Fruit fly (Drosophila melanogaster) whole organism, embryonic: Measurements from ENCODE around the gene caps.

ENCODE experiments used
- Abd-B ChIP-seq: fragments of 200-800 bp; sonication (Bioruptor generic); optimal IDR thresholded peaks from 2 replicates; lab custom pipeline; 2018; ENCODE audit warnings: missing biosample characterization, mild to moderate bottlenecking, missing genetic modification characterization, moderate library complexity
- Asciz ChIP-seq: fragments of 200-800 bp; sonication (Bioruptor generic); optimal IDR thresholded peaks from 2 replicates; lab custom pipeline; 2017; ENCODE audit warnings: missing biosample characterization, mild to moderate bottlenecking, missing genetic modification characterization, missing genetic modification reagents
- B-H1 ChIP-seq: fragments of 200-800 bp; sonication (Bioruptor generic); IDR thresholded peaks from 3 replicates; pipeline ENCODE4 v1.3.6; 2022; ENCODE audit warnings: missing biosample characterization, missing genetic modification characterization
- CG11723 ChIP-seq: fragments of 200-800 bp; sonication (Bioruptor generic); optimal IDR thresholded peaks from 2 replicates; lab custom pipeline; 2017; ENCODE audit warnings: missing biosample characterization, mild to moderate bottlenecking, missing genetic modification characterization
- CG12071 ChIP-seq: fragments of 200-800 bp; sonication (Bioruptor generic); optimal IDR thresholded peaks from 3 replicates; lab custom pipeline; 2018; ENCODE audit warnings: missing biosample characterization, mild to moderate bottlenecking, missing genetic modification characterization
- CG12744 ChIP-seq: fragments of 200-800 bp; sonication (Bioruptor generic); optimal IDR thresholded peaks from 2 replicates; lab custom pipeline; 2016; ENCODE audit warnings: missing biosample characterization, missing genetic modification characterization
- CG14710 ChIP-seq: fragments of 200-800 bp; sonication (Bioruptor generic); optimal IDR thresholded peaks from 3 replicates; lab custom pipeline; 2019; ENCODE audit warnings: missing biosample characterization, mild to moderate bottlenecking, missing genetic modification characterization, moderate library complexity
- CG14860 ChIP-seq: fragments of 200-800 bp; sonication (Bioruptor generic); IDR thresholded peaks from 3 replicates; pipeline ENCODE4 v1.3.6; 2022; ENCODE audit warnings: missing biosample characterization, missing genetic modification characterization; ENCODE audit not compliant: partially characterized antibody
- CG15601 ChIP-seq: fragments of 200-800 bp; sonication (Bioruptor generic); optimal IDR thresholded peaks from 3 replicates; lab custom pipeline; 2019; ENCODE audit warnings: missing biosample characterization, mild to moderate bottlenecking, missing genetic modification characterization, moderate library complexity
- CG1603 ChIP-seq: fragments of 200-800 bp; sonication (Bioruptor generic); optimal IDR thresholded peaks from 2 replicates; lab custom pipeline; 2019; ENCODE audit warnings: missing biosample characterization, mild to moderate bottlenecking, missing genetic modification characterization, moderate library complexity
- CG16863 ChIP-seq: fragments of 200-800 bp; sonication (Bioruptor generic); optimal IDR thresholded peaks from 3 replicates; lab custom pipeline; 2016; ENCODE audit warnings: missing biosample characterization, missing genetic modification characterization
- CG17612 ChIP-seq: fragments of 200-800 bp; sonication (Bioruptor generic); IDR thresholded peaks from 2 replicates; pipeline ENCODE4 v1.3.6; 2022; ENCODE audit warnings: missing biosample characterization, missing genetic modification characterization
- CG17829 ChIP-seq: fragments of 200-800 bp; optimal IDR thresholded peaks from 2 replicates; lab custom pipeline; 2019; ENCODE audit warnings: missing biosample characterization, mild to moderate bottlenecking, missing genetic modification characterization, moderate library complexity
- CG2199 ChIP-seq: fragments of 200-800 bp; sonication (Bioruptor generic); IDR thresholded peaks from 3 replicates; pipeline ENCODE4 v1.3.6; 2022; ENCODE audit warnings: missing biosample characterization, missing genetic modification characterization
- CG31224 ChIP-seq: fragments of 200-800 bp; sonication (Bioruptor generic); IDR thresholded peaks from 2 replicates; pipeline ENCODE4 v1.3.6; 2022; ENCODE audit warnings: missing biosample characterization, missing genetic modification characterization
- CG3407 ChIP-seq: fragments of 200-800 bp; sonication (Bioruptor generic); optimal IDR thresholded peaks from 2 replicates; lab custom pipeline; 2018; ENCODE audit warnings: missing biosample characterization, mild to moderate bottlenecking, missing genetic modification characterization
- CG34376 ChIP-seq: fragments of 200-800 bp; sonication (Bioruptor generic); optimal IDR thresholded peaks from 2 replicates; lab custom pipeline; 2018; ENCODE audit warnings: missing biosample characterization, mild to moderate bottlenecking, missing genetic modification characterization
- CG5953 ChIP-seq: fragments of 200-800 bp; sonication (Bioruptor generic); IDR thresholded peaks from 2 replicates; pipeline ENCODE4 v1.3.6; 2022; ENCODE audit warnings: missing biosample characterization, missing genetic modification characterization
- CG6791 ChIP-seq: fragments of 200-800 bp; sonication (Bioruptor generic); IDR thresholded peaks from 3 replicates; pipeline ENCODE4 v1.3.6; 2022; ENCODE audit warnings: missing biosample characterization, missing genetic modification characterization; ENCODE audit not compliant: partially characterized antibody
- CG7556 ChIP-seq: fragments of 200-800 bp; sonication (Bioruptor generic); optimal IDR thresholded peaks from 2 replicates; lab custom pipeline; 2017; ENCODE audit warnings: missing biosample characterization, mild to moderate bottlenecking, missing genetic modification characterization
- CHES-1-like ChIP-seq: fragments of 200-800 bp; sonication (Bioruptor generic); optimal IDR thresholded peaks from 2 replicates; lab custom pipeline; 2016; ENCODE audit warnings: missing biosample characterization, missing genetic modification characterization
- Camta ChIP-seq: fragments of 200-800 bp; sonication (Bioruptor generic); optimal IDR thresholded peaks from 2 replicates; lab custom pipeline; 2016; ENCODE audit warnings: missing biosample characterization, missing genetic modification characterization
- Dbx ChIP-seq: fragments of 200-800 bp; sonication (Bioruptor generic); IDR thresholded peaks from 3 replicates; pipeline ENCODE4 v1.3.6; 2022; ENCODE audit warnings: missing biosample characterization, missing genetic modification characterization
- Dek ChIP-seq: fragments of 200-800 bp; sonication (Bioruptor generic); optimal IDR thresholded peaks from 3 replicates; lab custom pipeline; 2019; ENCODE audit warnings: missing biosample characterization, mild to moderate bottlenecking, missing genetic modification characterization, moderate library complexity
- Dip3 ChIP-seq: fragments of 200-800 bp; sonication (Bioruptor generic); optimal IDR thresholded peaks from 3 replicates; lab custom pipeline; 2016; ENCODE audit warnings: missing biosample characterization, missing genetic modification characterization
- H15 ChIP-seq: fragments of 200-800 bp; sonication (Bioruptor generic); IDR thresholded peaks from 3 replicates; pipeline ENCODE4 v1.3.6; 2022; ENCODE audit warnings: missing biosample characterization, missing genetic modification characterization
- Mad ChIP-seq: fragments of 200-800 bp; sonication (Bioruptor generic); optimal IDR thresholded peaks from 2 replicates; lab custom pipeline; 2016; ENCODE audit warnings: missing biosample characterization, missing genetic modification characterization
- Ravus ChIP-seq: fragments of 200-800 bp; sonication (Bioruptor generic); IDR thresholded peaks from 2 replicates; pipeline ENCODE4 v1.3.6; 2022; ENCODE audit warnings: missing biosample characterization, missing genetic modification characterization
- Rfx ChIP-seq: fragments of 200-800 bp; sonication (Bioruptor generic); IDR thresholded peaks from 2 replicates; pipeline ENCODE4 v1.3.6; 2022; ENCODE audit warnings: missing biosample characterization, missing genetic modification characterization
- Scr ChIP-seq: fragments of 200-800 bp; sonication (Bioruptor generic); IDR thresholded peaks from 2 replicates; pipeline ENCODE4 v1.3.6; 2022; ENCODE audit warnings: missing biosample characterization, missing genetic modification characterization; ENCODE audit not compliant: partially characterized antibody
- YL-1 ChIP-seq: fragments of 200-800 bp; sonication (Bioruptor generic); optimal IDR thresholded peaks from 3 replicates; lab custom pipeline; 2017; ENCODE audit warnings: missing biosample characterization, mild to moderate bottlenecking, missing genetic modification characterization
- ab ChIP-seq: fragments of 200-800 bp; sonication (Bioruptor generic); optimal IDR thresholded peaks from 2 replicates; lab custom pipeline; 2016; ENCODE audit warnings: missing biosample characterization, missing genetic modification characterization
- br ChIP-seq: fragments of >200 bp; optimal IDR thresholded peaks from 2 replicates; lab custom pipeline; 2017
- btn ChIP-seq: fragments of 200-800 bp; sonication (Bioruptor generic); optimal IDR thresholded peaks from 2 replicates; lab custom pipeline; 2016; ENCODE audit warnings: missing biosample characterization, missing genetic modification characterization
- chm ChIP-seq: fragments of 200-800 bp; sonication (Bioruptor generic); IDR thresholded peaks from 2 replicates; pipeline ENCODE4 v1.3.6; 2022; ENCODE audit warnings: missing biosample characterization, missing genetic modification characterization
- da ChIP-seq: fragments of 200-800 bp; sonication (Bioruptor generic); optimal IDR thresholded peaks from 2 replicates; lab custom pipeline; 2016; ENCODE audit warnings: missing biosample characterization, missing genetic modification characterization
- dpn ChIP-seq, 2 experiments: fragments of 200-800 bp; sonication (Bioruptor generic); optimal IDR thresholded peaks; 3 replicates each; lab custom pipeline; 2016; ENCODE audit warnings: missing biosample characterization in 2 of 2, missing genetic modification characterization in 2 of 2
- fd3F ChIP-seq: fragments of 200-800 bp; sonication (Bioruptor generic); optimal IDR thresholded peaks from 2 replicates; lab custom pipeline; 2018; ENCODE audit warnings: missing biosample characterization, mild to moderate bottlenecking, missing genetic modification characterization, moderate library complexity
- gcm ChIP-seq: fragments of 200-800 bp; sonication (Bioruptor generic); optimal IDR thresholded peaks from 2 replicates; lab custom pipeline; 2019; ENCODE audit warnings: missing biosample characterization, mild to moderate bottlenecking, missing genetic modification characterization, moderate library complexity
- h ChIP-seq: fragments of >200 bp; optimal IDR thresholded peaks from 2 replicates; lab custom pipeline; 2017
- hkb ChIP-seq, 2 experiments: fragments of 200-800 bp in 1 of 2; fragments of >200 bp in 1 of 2; sonication (Bioruptor generic) in 1 of 2; IDR thresholded peaks in 1 of 2; optimal IDR thresholded peaks in 1 of 2; 2 replicates each; pipeline versions ENCODE4 v1.3.6 to Lab custom; 2017 to 2022; ENCODE audit warnings: missing biosample characterization in 1 of 2, missing genetic modification characterization in 1 of 2
- lilli ChIP-seq: fragments of 200-800 bp; sonication (Bioruptor generic); optimal IDR thresholded peaks from 3 replicates; lab custom pipeline; 2016; ENCODE audit warnings: missing biosample characterization, missing genetic modification characterization
- lola ChIP-seq, 3 experiments: fragments of >200 bp in 2 of 3; fragments of 200-800 bp in 1 of 3; sonication (Bioruptor generic) in 1 of 3; optimal IDR thresholded peaks; 2 replicates each; lab custom pipeline; 2017 to 2019; ENCODE audit warnings: missing biosample characterization in 3 of 3, missing genetic modification characterization in 3 of 3, mild to moderate bottlenecking in 1 of 3, moderate library complexity in 1 of 3
- luna ChIP-seq: fragments of 200-800 bp; sonication (Bioruptor generic); optimal IDR thresholded peaks from 2 replicates; lab custom pipeline; 2016; ENCODE audit warnings: missing biosample characterization, missing genetic modification characterization
- pros ChIP-seq: fragments of 200-800 bp; sonication (Bioruptor generic); optimal IDR thresholded peaks from 3 replicates; lab custom pipeline; 2019; ENCODE audit warnings: missing biosample characterization, mild to moderate bottlenecking, missing genetic modification characterization, moderate library complexity
- psq ChIP-seq: fragments of 200-800 bp; sonication (Bioruptor generic); optimal IDR thresholded peaks from 2 replicates; lab custom pipeline; 2017; ENCODE audit warnings: missing biosample characterization, missing genetic modification characterization
- ro ChIP-seq: fragments of 200-800 bp; sonication (Bioruptor generic); IDR thresholded peaks from 2 replicates; pipeline ENCODE4 v1.3.6; 2022; ENCODE audit warnings: missing biosample characterization, missing genetic modification characterization
- sim ChIP-seq: fragments of 200-800 bp; sonication (Bioruptor generic); IDR thresholded peaks from 2 replicates; pipeline ENCODE4 v1.3.6; 2022; ENCODE audit warnings: missing biosample characterization, missing genetic modification characterization
- sisA ChIP-seq: fragments of 200-800 bp; sonication (Bioruptor generic); IDR thresholded peaks from 2 replicates; pipeline ENCODE4 v1.3.6; 2022; ENCODE audit warnings: missing biosample characterization, missing genetic modification characterization
- slbo ChIP-seq: fragments of 200-800 bp; sonication (Bioruptor generic); IDR thresholded peaks from 2 replicates; pipeline ENCODE4 v1.3.6; 2022; ENCODE audit warnings: missing biosample characterization, missing genetic modification characterization
- sr ChIP-seq: fragments of 200-800 bp; sonication (Bioruptor generic); IDR thresholded peaks from 3 replicates; pipeline ENCODE4 v1.3.6; 2022; ENCODE audit warnings: missing biosample characterization, missing genetic modification characterization
- wor ChIP-seq: fragments of 200-800 bp; sonication (Bioruptor generic); IDR thresholded peaks from 2 replicates; pipeline ENCODE4 v1.3.6; 2022; ENCODE audit warnings: missing biosample characterization, missing genetic modification characterization

Gene caps

DNA sequence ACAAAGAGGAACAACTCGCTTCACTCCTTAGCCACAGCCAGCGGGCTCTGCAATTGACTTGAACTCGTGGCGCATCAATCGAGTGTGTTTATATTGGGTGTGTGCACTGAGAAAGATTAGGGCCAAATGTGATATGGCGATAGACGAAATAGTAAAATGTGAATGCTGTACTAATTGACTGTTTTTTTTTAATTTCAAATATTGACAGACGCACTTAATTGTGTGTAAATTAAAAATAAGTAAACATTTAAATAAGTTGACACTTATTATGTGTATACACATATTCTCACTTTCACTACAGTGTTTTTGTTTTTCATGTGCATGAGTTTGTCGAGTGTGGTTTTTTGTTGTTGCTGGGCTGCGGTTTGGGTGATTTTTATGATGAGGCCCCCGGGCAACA, 15.1 kb upstream of the caps start (continued):
- TF ChIP-seq Rfx (GFP tag; lab: Robert Waterston, UW) = no peak
- TF ChIP-seq Mad (GFP tag; lab: Kevin White, UChicago) = peak; percentile 19
- TF ChIP-seq Dek (tag; lab: Kevin White, UChicago) = no peak
- TF ChIP-seq btn = peak; percentile 17
- no peak for TF ChIP-seq hkb (optimal IDR thresholded peaks at IDR 0.05; lab: Kevin White, UChicago)
- TF ChIP-seq hkb (GFP tag; IDR thresholded peaks at IDR 0.05; lab: Robert Waterston, UW) = no peak
- peak; percentile 0 for TF ChIP-seq CHES-1-like (GFP tag; lab: Kevin White, UChicago)
- no peak for TF ChIP-seq fd3F (GFP tag; lab: Kevin White, UChicago)
- TF ChIP-seq CG14710 (tag; lab: Kevin White, UChicago) = peak; percentile 64
- TF ChIP-seq CG14860 (GFP tag; lab: Robert Waterston, UW) = no peak
- TF ChIP-seq CG12744 = no peak
- peak; percentile 80 for TF ChIP-seq CG1603 (tag; lab: Kevin White, UChicago)
- no peak for TF ChIP-seq br (lab: Kevin White, UChicago)
- TF ChIP-seq lilli (GFP tag; lab: Kevin White, UChicago) = peak; percentile 21
- TF ChIP-seq ro = no peak
- no peak for TF ChIP-seq Dip3 (GFP tag; lab: Kevin White, UChicago)
- TF ChIP-seq CG15601 (tag; lab: Kevin White, UChicago) = peak; percentile 80
- TF ChIP-seq Ravus = no peak
- no peak for TF ChIP-seq sisA (GFP tag; lab: Robert Waterston, UW)
- no peak for TF ChIP-seq CG17612 (GFP tag; lab: Robert Waterston, UW)
- TF ChIP-seq gcm = peak; percentile 57
- no peak for TF ChIP-seq slbo
- TF ChIP-seq CG6791 (GFP tag; lab: Robert Waterston, UW) = no peak
- peak; percentile 53 for TF ChIP-seq CG16863 (GFP tag; lab: Kevin White, UChicago)
- no peak for TF ChIP-seq ab (GFP tag; lab: Kevin White, UChicago)
- TF ChIP-seq Dbx (GFP tag; lab: Robert Waterston, UW) = no peak
- peak; percentile 48 for TF ChIP-seq CG17829 (tag; lab: Kevin White, UChicago)
- peak; percentile 39 for TF ChIP-seq CG11723
- no peak for TF ChIP-seq Scr (GFP tag; lab: Robert Waterston, UW)
- TF ChIP-seq CG5953 = 0 out of 2 replicates have a peak, but pooled peaks have one; percentile 17
- peak; percentile 72 for TF ChIP-seq CG12071
- no peak for TF ChIP-seq psq (GFP tag; lab: Kevin White, UChicago)
- no peak for TF ChIP-seq CG2199 (GFP tag; lab: Robert Waterston, UW)
- no peak for TF ChIP-seq YL-1
- peak; percentile 70 for TF ChIP-seq Camta (GFP tag; lab: Kevin White, UChicago)
- no peak for TF ChIP-seq h
- peak; percentile 18; the same call in 1 of the 2 replicates for TF ChIP-seq sim (GFP tag; lab: Robert Waterston, UW)
- TF ChIP-seq wor = peak; percentile 36; the same call in 1 of the 2 replicates
- TF ChIP-seq sr = no peak
- no peak for TF ChIP-seq luna (GFP tag; lab: Kevin White, UChicago)
- TF ChIP-seq Asciz (GFP tag; lab: Kevin White, UChicago) = no peak
- peak in 1 of 3 experiments; percentile 77 for TF ChIP-seq lola (GFP tag; optimal IDR thresholded peaks at IDR 0.05; lab: Kevin White, UChicago)
- peak; percentile 47 to 54 for TF ChIP-seq dpn (GFP tag; optimal IDR thresholded peaks at IDR 0.05; lab: Kevin White, UChicago)
- TF ChIP-seq H15 = peak; percentile 61; the same call in 2 of the 3 replicates
- TF ChIP-seq CG31224 = no peak
- TF ChIP-seq CG3407 = peak; percentile 72
- TF ChIP-seq da = no peak
- TF ChIP-seq pros (GFP tag; lab: Kevin White, UChicago) = no peak
- TF ChIP-seq CG34376 = no peak
- peak; percentile 45 for TF ChIP-seq Abd-B (GFP tag; lab: Kevin White, UChicago)
- peak; percentile 33; the same call in 1 of the 3 replicates for TF ChIP-seq B-H1
- TF ChIP-seq CG7556 (GFP tag; lab: Kevin White, UChicago) = peak; percentile 55
- peak; percentile 64; the same call in 1 of the 2 replicates for TF ChIP-seq chm
